Fruit fly (Drosophila melanogaster) whole organism, embryonic: ENCODE measurements around the gene gcm.
A peak's percentile ranks its signal among the peaks of the same experiment; 100 is the strongest.

Experiments used
- Atf-2 ChIP-seq: fragments of 200-800 bp; sonication (Bioruptor generic); optimal IDR thresholded peaks from 2 replicates; lab custom pipeline; 2016; ENCODE audit warnings: missing biosample characterization, missing genetic modification characterization
- Bgb ChIP-seq: fragments of 200-800 bp; sonication (Bioruptor generic); IDR thresholded peaks from 2 replicates; pipeline ENCODE4 v1.3.6; 2022; ENCODE audit warnings: missing biosample characterization, missing genetic modification characterization; ENCODE audit not compliant: partially characterized antibody
- CG10274 ChIP-seq: fragments of 200-800 bp; sonication (Bioruptor generic); optimal IDR thresholded peaks from 3 replicates; lab custom pipeline; 2017; ENCODE audit warnings: missing biosample characterization, mild to moderate bottlenecking, missing genetic modification characterization
- CG13894 ChIP-seq: fragments of 200-800 bp; sonication (Bioruptor generic); optimal IDR thresholded peaks from 3 replicates; lab custom pipeline; 2018; ENCODE audit warnings: missing biosample characterization, mild to moderate bottlenecking, missing genetic modification characterization, moderate library complexity
- CG16863 ChIP-seq: fragments of 200-800 bp; sonication (Bioruptor generic); optimal IDR thresholded peaks from 3 replicates; lab custom pipeline; 2016; ENCODE audit warnings: missing biosample characterization, missing genetic modification characterization
- CG17359 ChIP-seq: fragments of 200-800 bp; sonication (Bioruptor generic); optimal IDR thresholded peaks from 3 replicates; lab custom pipeline; 2018; ENCODE audit warnings: missing biosample characterization, mild to moderate bottlenecking, missing genetic modification characterization, moderate library complexity
- CG17612 ChIP-seq: fragments of 200-800 bp; sonication (Bioruptor generic); IDR thresholded peaks from 2 replicates; pipeline ENCODE4 v1.3.6; 2022; ENCODE audit warnings: missing biosample characterization, missing genetic modification characterization
- CG30020 ChIP-seq: fragments of 200-800 bp; optimal IDR thresholded peaks from 2 replicates; lab custom pipeline; 2019; ENCODE audit warnings: missing biosample characterization, mild to moderate bottlenecking, missing genetic modification characterization, moderate library complexity
- CG34224 ChIP-seq: fragments of 200-800 bp; sonication (Bioruptor generic); IDR thresholded peaks from 3 replicates; pipeline ENCODE4 v1.3.6; 2022; ENCODE audit warnings: missing biosample characterization, missing genetic modification characterization; ENCODE audit not compliant: partially characterized antibody
- CG34376 ChIP-seq: fragments of 200-800 bp; sonication (Bioruptor generic); optimal IDR thresholded peaks from 2 replicates; lab custom pipeline; 2018; ENCODE audit warnings: missing biosample characterization, mild to moderate bottlenecking, missing genetic modification characterization
- CG4282 ChIP-seq: fragments of 200-800 bp; sonication (Bioruptor generic); optimal IDR thresholded peaks from 2 replicates; lab custom pipeline; 2016; ENCODE audit warnings: missing biosample characterization, missing genetic modification characterization
- CG4424 ChIP-seq: fragments of 200-800 bp; sonication (Bioruptor generic); optimal IDR thresholded peaks from 3 replicates; lab custom pipeline; 2016; ENCODE audit warnings: missing biosample characterization, missing genetic modification characterization
- CG5245 ChIP-seq: fragments of 200-800 bp; sonication (Bioruptor generic); optimal IDR thresholded peaks from 3 replicates; lab custom pipeline; 2016; ENCODE audit warnings: missing biosample characterization, missing genetic modification characterization
- CG6765 ChIP-seq: fragments of 200-800 bp; sonication (Bioruptor generic); optimal IDR thresholded peaks from 3 replicates; lab custom pipeline; 2017; ENCODE audit warnings: missing biosample characterization, mild to moderate bottlenecking, missing genetic modification characterization
- CG7839 ChIP-seq: fragments of 200-800 bp; sonication (Bioruptor generic); optimal IDR thresholded peaks from 3 replicates; lab custom pipeline; 2018; ENCODE audit warnings: missing biosample characterization, mild to moderate bottlenecking, missing genetic modification characterization, moderate library complexity
- CG8478 ChIP-seq: fragments of >200 bp; optimal IDR thresholded peaks from 2 replicates; lab custom pipeline; 2018
- CG8944 ChIP-seq: fragments of 200-800 bp; sonication (Bioruptor generic); optimal IDR thresholded peaks from 3 replicates; lab custom pipeline; 2016; ENCODE audit warnings: missing biosample characterization, missing genetic modification characterization
- CG9932 ChIP-seq: fragments of 200-800 bp; sonication (Bioruptor generic); IDR thresholded peaks from 2 replicates; pipeline ENCODE4 v1.3.6; 2022; ENCODE audit warnings: missing biosample characterization, missing genetic modification characterization
- Camta ChIP-seq: fragments of 200-800 bp; sonication (Bioruptor generic); optimal IDR thresholded peaks from 2 replicates; lab custom pipeline; 2016; ENCODE audit warnings: missing biosample characterization, missing genetic modification characterization
- Ets65A ChIP-seq: fragments of 200-800 bp; sonication (Bioruptor generic); peaks from one replicate; lab custom pipeline; 2016; ENCODE audit warnings: missing biosample characterization, missing genetic modification characterization
- HLH54F ChIP-seq: fragments of 200-800 bp; sonication (Bioruptor generic); optimal IDR thresholded peaks from 3 replicates; lab custom pipeline; 2016; ENCODE audit warnings: missing biosample characterization, missing genetic modification characterization
- Hmr ChIP-seq: fragments of 200-800 bp; sonication (Bioruptor generic); optimal IDR thresholded peaks from 3 replicates; lab custom pipeline; 2017; ENCODE audit warnings: mild to moderate bottlenecking, missing biosample characterization, missing genetic modification reagents, missing genetic modification characterization
- Hr51 ChIP-seq, 2 experiments: fragments of 200-800 bp; sonication (Bioruptor generic); optimal IDR thresholded peaks; 2 replicates in 1 of 2; 3 replicates in 1 of 2; lab custom pipeline; 2016 to 2018; ENCODE audit warnings: missing biosample characterization in 2 of 2, missing genetic modification characterization in 2 of 2, mild to moderate bottlenecking in 1 of 2, moderate library complexity in 1 of 2
- Mes4 ChIP-seq: fragments of 200-800 bp; sonication (Bioruptor generic); optimal IDR thresholded peaks from 2 replicates; lab custom pipeline; 2016; ENCODE audit warnings: missing biosample characterization, missing genetic modification characterization
- Neu2 ChIP-seq: fragments of 200-800 bp; sonication (Bioruptor generic); optimal IDR thresholded peaks from 3 replicates; lab custom pipeline; 2016; ENCODE audit warnings: missing biosample characterization, missing genetic modification characterization, borderline replicate concordance
- Optix ChIP-seq: fragments of 200-800 bp; sonication (Bioruptor generic); IDR thresholded peaks from 3 replicates; pipeline ENCODE4 v1.3.6; 2022; ENCODE audit warnings: missing biosample characterization, missing genetic modification characterization
- Sox100B ChIP-seq: fragments of 200-800 bp; sonication (Bioruptor generic); optimal IDR thresholded peaks from 3 replicates; lab custom pipeline; 2018; ENCODE audit warnings: missing biosample characterization, mild to moderate bottlenecking, missing genetic modification characterization
- cas ChIP-seq: fragments of 200-800 bp; sonication (Bioruptor generic); IDR thresholded peaks from 2 replicates; pipeline ENCODE4 v1.3.6; 2022; ENCODE audit warnings: missing biosample characterization, missing genetic modification characterization
- chm ChIP-seq: fragments of 200-800 bp; sonication (Bioruptor generic); IDR thresholded peaks from 2 replicates; pipeline ENCODE4 v1.3.6; 2022; ENCODE audit warnings: missing biosample characterization, missing genetic modification characterization
- chn ChIP-seq: fragments of 200-800 bp; sonication (Bioruptor generic); optimal IDR thresholded peaks from 2 replicates; lab custom pipeline; 2016; ENCODE audit warnings: missing biosample characterization, missing genetic modification characterization
- dmrt99B ChIP-seq: fragments of 200-800 bp; sonication (Bioruptor generic); optimal IDR thresholded peaks from 2 replicates; lab custom pipeline; 2018; ENCODE audit warnings: missing biosample characterization, mild to moderate bottlenecking, missing genetic modification characterization, moderate library complexity
- fru ChIP-seq: fragments of >200 bp; optimal IDR thresholded peaks from 2 replicates; lab custom pipeline; 2017
- gro ChIP-seq: fragments of 200-800 bp; sonication (Bioruptor generic); optimal IDR thresholded peaks from 2 replicates; lab custom pipeline; 2016; ENCODE audit warnings: missing biosample characterization, missing genetic modification characterization
- inv ChIP-seq: fragments of 200-800 bp; sonication (Bioruptor generic); IDR thresholded peaks from 2 replicates; pipeline ENCODE4 v1.3.6; 2022; ENCODE audit warnings: missing biosample characterization, missing genetic modification characterization; ENCODE audit not compliant: partially characterized antibody
- lbe ChIP-seq: fragments of 200-800 bp; sonication (Bioruptor generic); optimal IDR thresholded peaks from 2 replicates; lab custom pipeline; 2016; ENCODE audit warnings: missing biosample characterization, mild to moderate bottlenecking, missing genetic modification characterization
- lilli ChIP-seq: fragments of 200-800 bp; sonication (Bioruptor generic); optimal IDR thresholded peaks from 3 replicates; lab custom pipeline; 2016; ENCODE audit warnings: missing biosample characterization, missing genetic modification characterization
- nerfin-1 ChIP-seq: fragments of 200-800 bp; sonication (Bioruptor generic); optimal IDR thresholded peaks from 3 replicates; lab custom pipeline; 2019; ENCODE audit warnings: missing biosample characterization, mild to moderate bottlenecking, missing genetic modification characterization, moderate library complexity
- nmo ChIP-seq: fragments of 200-800 bp; sonication (Bioruptor generic); optimal IDR thresholded peaks from 2 replicates; lab custom pipeline; 2018; ENCODE audit warnings: missing biosample characterization, mild to moderate bottlenecking, missing genetic modification characterization, moderate library complexity
- row ChIP-seq: fragments of 200-800 bp; sonication (Bioruptor generic); IDR thresholded peaks from 3 replicates; pipeline ENCODE4 v1.3.6; 2022; ENCODE audit warnings: missing biosample characterization, missing genetic modification characterization
- sc ChIP-seq, 3 experiments: fragments of >200 bp in 2 of 3; fragments of 200-800 bp in 1 of 3; sonication (Bioruptor generic) in 1 of 3; optimal IDR thresholded peaks; 2 replicates in 2 of 3; 3 replicates in 1 of 3; lab custom pipeline; 2017; ENCODE audit warnings: mild to moderate bottlenecking in 1 of 3, missing biosample characterization in 1 of 3, missing genetic modification characterization in 1 of 3, missing genetic modification reagents in 1 of 3
- sd ChIP-seq: fragments of 200-800 bp; sonication (Bioruptor generic); optimal IDR thresholded peaks from 3 replicates; lab custom pipeline; 2018; ENCODE audit warnings: missing biosample characterization, mild to moderate bottlenecking, missing genetic modification characterization, moderate library complexity
- slbo ChIP-seq: fragments of 200-800 bp; sonication (Bioruptor generic); IDR thresholded peaks from 2 replicates; pipeline ENCODE4 v1.3.6; 2022; ENCODE audit warnings: missing biosample characterization, missing genetic modification characterization
- so ChIP-seq: fragments of 200-800 bp; sonication (Bioruptor generic); IDR thresholded peaks from 3 replicates; pipeline ENCODE4 v1.3.6; 2022; ENCODE audit warnings: missing biosample characterization, missing genetic modification characterization
- vnd ChIP-seq: fragments of 200-800 bp; sonication (Bioruptor generic); IDR thresholded peaks from 3 replicates; pipeline ENCODE4 v1.3.6; 2022; ENCODE audit warnings: missing biosample characterization, missing genetic modification characterization; ENCODE audit not compliant: partially characterized antibody

The gcm gene

DNA sequence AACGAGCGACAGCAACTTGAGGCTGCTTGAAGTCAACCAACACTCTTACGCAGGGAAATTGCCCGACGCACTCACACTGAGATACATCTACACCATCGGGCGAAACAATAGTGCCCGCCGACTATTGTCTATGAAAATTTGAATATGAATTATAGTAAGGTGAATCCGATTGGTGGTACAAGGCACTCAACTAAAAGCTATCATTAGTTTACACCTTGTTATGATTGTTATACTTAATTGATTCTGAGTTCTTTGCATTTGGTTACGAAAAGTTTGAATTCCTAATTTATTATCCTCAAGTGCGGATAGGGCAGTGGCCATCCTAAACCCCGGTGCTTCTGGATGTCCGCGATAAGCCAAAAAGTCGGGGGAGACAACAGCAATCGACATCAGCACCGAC lies 18.8 kb downstream of the gcm start (continued):
- TF ChIP-seq HLH54F (GFP tag; lab: Kevin White, UChicago): no peak
- TF ChIP-seq CG13894 (tag; lab: Kevin White, UChicago): peak; percentile 11
- TF ChIP-seq CG4424: no peak
- TF ChIP-seq Atf-2 (GFP tag; lab: Kevin White, UChicago): no peak
- TF ChIP-seq CG34376: no peak
- no peak for TF ChIP-seq nmo (GFP tag; lab: Kevin White, UChicago)
- TF ChIP-seq CG16863 (GFP tag; lab: Kevin White, UChicago): no peak
- TF ChIP-seq lilli (GFP tag; lab: Kevin White, UChicago): no peak
- no peak for TF ChIP-seq inv
- no peak for TF ChIP-seq CG30020 (tag; lab: Kevin White, UChicago)
- no peak for TF ChIP-seq Mes4
- no peak for TF ChIP-seq lbe (GFP tag; lab: Kevin White, UChicago)
- no peak for TF ChIP-seq cas
- TF ChIP-seq CG8944 (GFP tag; lab: Kevin White, UChicago): no peak
- TF ChIP-seq chm: no peak
- TF ChIP-seq dmrt99B: peak; percentile 8
- TF ChIP-seq vnd (GFP tag; lab: Robert Waterston, UW): no peak
- no peak for TF ChIP-seq chn
- TF ChIP-seq CG8478 (lab: Kevin White, UChicago): no peak
- TF ChIP-seq sc (optimal IDR thresholded peaks at IDR 0.05; lab: Kevin White, UChicago): no peak
- no peak for TF ChIP-seq sc (GFP tag; optimal IDR thresholded peaks at IDR 0.05; lab: Kevin White, UChicago)
- no peak for TF ChIP-seq CG10274 (GFP tag; lab: Kevin White, UChicago)
- no peak for TF ChIP-seq Bgb
- no peak for TF ChIP-seq slbo
- no peak for TF ChIP-seq CG34224 (GFP tag; lab: Robert Waterston, UW)
- TF ChIP-seq Sox100B: no peak
- no peak for TF ChIP-seq nerfin-1 (tag; lab: Kevin White, UChicago)
- no peak for TF ChIP-seq CG4282 (GFP tag; lab: Kevin White, UChicago)
- peak; percentile 51 for TF ChIP-seq CG9932
- no peak for TF ChIP-seq CG5245
- no peak for TF ChIP-seq CG17612
- peak; percentile 10 for TF ChIP-seq CG7839
- no peak for TF ChIP-seq gro
- no peak for TF ChIP-seq so (GFP tag; lab: Robert Waterston, UW)
- no peak for TF ChIP-seq Camta (GFP tag; lab: Kevin White, UChicago)
- TF ChIP-seq sd (tag; lab: Kevin White, UChicago): no peak
- no peak for TF ChIP-seq fru (lab: Kevin White, UChicago)
- TF ChIP-seq Ets65A (GFP tag; lab: Kevin White, UChicago): no peak
- no peak for TF ChIP-seq Neu2 (GFP tag; lab: Kevin White, UChicago)
- peak in 1 of 2 experiments; percentile 1 for TF ChIP-seq Hr51 (GFP tag; optimal IDR thresholded peaks at IDR 0.05; lab: Kevin White, UChicago)
- TF ChIP-seq Optix: no peak
- no peak for TF ChIP-seq CG6765 (GFP tag; lab: Kevin White, UChicago)
- peak; percentile 22; the same call in 1 of the 3 replicates for TF ChIP-seq row (GFP tag; lab: Robert Waterston, UW)
- TF ChIP-seq CG17359 (tag; lab: Kevin White, UChicago): no peak
- peak; percentile 26 for TF ChIP-seq Hmr (GFP tag; lab: Kevin White, UChicago)
